Fruit fly (Drosophila melanogaster) whole organism, embryonic: ENCODE measurements around the gene CG18545.
A peak's percentile ranks its signal among the peaks of the same experiment; 100 is the strongest.

Experiments used
- ATbp ChIP-seq: fragments of 200-800 bp; sonication (Bioruptor generic); optimal IDR thresholded peaks from 2 replicates; lab custom pipeline; 2017; ENCODE audit warnings: missing biosample characterization, mild to moderate bottlenecking, missing genetic modification characterization, missing genetic modification reagents
- Adf1 ChIP-seq: fragments of 200-800 bp; sonication (Bioruptor generic); IDR thresholded peaks from 2 replicates; pipeline ENCODE4 v1.3.6; 2022; ENCODE audit warnings: missing biosample characterization, missing genetic modification characterization
- Atf-2 ChIP-seq: fragments of 200-800 bp; sonication (Bioruptor generic); optimal IDR thresholded peaks from 2 replicates; lab custom pipeline; 2016; ENCODE audit warnings: missing biosample characterization, missing genetic modification characterization
- Bgb ChIP-seq: fragments of 200-800 bp; sonication (Bioruptor generic); IDR thresholded peaks from 2 replicates; pipeline ENCODE4 v1.3.6; 2022; ENCODE audit warnings: missing biosample characterization, missing genetic modification characterization; ENCODE audit not compliant: partially characterized antibody
- Blimp-1 ChIP-seq: fragments of 200-800 bp; sonication (Bioruptor generic); optimal IDR thresholded peaks from 3 replicates; lab custom pipeline; 2018; ENCODE audit warnings: missing biosample characterization, missing genetic modification characterization, mild to moderate bottlenecking, moderate library complexity, missing genetic modification reagents
- CG10959 ChIP-seq: fragments of 200-800 bp; sonication (Bioruptor generic); IDR thresholded peaks from 2 replicates; pipeline ENCODE4 v1.3.6; 2022; ENCODE audit warnings: missing biosample characterization, missing genetic modification characterization
- CG11723 ChIP-seq: fragments of 200-800 bp; sonication (Bioruptor generic); optimal IDR thresholded peaks from 2 replicates; lab custom pipeline; 2017; ENCODE audit warnings: missing biosample characterization, mild to moderate bottlenecking, missing genetic modification characterization
- CG13624 ChIP-seq: fragments of 200-800 bp; sonication (Bioruptor generic); optimal IDR thresholded peaks from 2 replicates; lab custom pipeline; 2016; ENCODE audit warnings: missing biosample characterization, missing genetic modification characterization
- CG14965 ChIP-seq: fragments of 200-800 bp; sonication (Bioruptor generic); optimal IDR thresholded peaks from 2 replicates; lab custom pipeline; 2016; ENCODE audit warnings: missing biosample characterization, missing genetic modification characterization, borderline replicate concordance
- CG1647 ChIP-seq: fragments of 200-800 bp; sonication (Bioruptor generic); optimal IDR thresholded peaks from 3 replicates; lab custom pipeline; 2016; ENCODE audit warnings: missing biosample characterization, missing genetic modification characterization
- CG17612 ChIP-seq: fragments of 200-800 bp; sonication (Bioruptor generic); IDR thresholded peaks from 2 replicates; pipeline ENCODE4 v1.3.6; 2022; ENCODE audit warnings: missing biosample characterization, missing genetic modification characterization
- CG18599 ChIP-seq: fragments of 200-800 bp; sonication (Bioruptor generic); optimal IDR thresholded peaks from 3 replicates; lab custom pipeline; 2017; ENCODE audit warnings: missing biosample characterization, missing genetic modification characterization, mild to moderate bottlenecking, moderate library complexity, missing genetic modification reagents
- CG18619 ChIP-seq: fragments of 200-800 bp; sonication (Bioruptor generic); optimal IDR thresholded peaks from 3 replicates; lab custom pipeline; 2017; ENCODE audit warnings: missing biosample characterization, mild to moderate bottlenecking, missing genetic modification characterization
- CG2712 ChIP-seq: fragments of 200-800 bp; optimal IDR thresholded peaks from 3 replicates; lab custom pipeline; 2019; ENCODE audit warnings: missing biosample characterization, mild to moderate bottlenecking, missing genetic modification characterization, moderate library complexity
- CG30020 ChIP-seq: fragments of 200-800 bp; optimal IDR thresholded peaks from 2 replicates; lab custom pipeline; 2019; ENCODE audit warnings: missing biosample characterization, mild to moderate bottlenecking, missing genetic modification characterization, moderate library complexity
- CG32532 ChIP-seq: fragments of 200-800 bp; sonication (Bioruptor generic); IDR thresholded peaks from 2 replicates; pipeline ENCODE4 v1.3.6; 2022; ENCODE audit warnings: missing biosample characterization, missing genetic modification characterization
- CG6654 ChIP-seq: fragments of 200-800 bp; sonication (Bioruptor generic); optimal IDR thresholded peaks from 2 replicates; lab custom pipeline; 2017; ENCODE audit warnings: missing biosample characterization, mild to moderate bottlenecking, missing genetic modification characterization
- CG7928 ChIP-seq: fragments of 200-800 bp; sonication (Bioruptor generic); optimal IDR thresholded peaks from 2 replicates; lab custom pipeline; 2017; ENCODE audit warnings: missing biosample characterization, mild to moderate bottlenecking, missing genetic modification characterization
- CG8290 ChIP-seq, 3 experiments: fragments of 200-800 bp; sonication (Bioruptor generic); optimal IDR thresholded peaks; 2 replicates each; lab custom pipeline; 2016 to 2019; ENCODE audit warnings: missing biosample characterization in 3 of 3, missing genetic modification characterization in 3 of 3, mild to moderate bottlenecking in 2 of 3, moderate library complexity in 1 of 3
- CG8765 ChIP-seq: fragments of 200-800 bp; sonication (Bioruptor generic); IDR thresholded peaks from 2 replicates; pipeline ENCODE4 v1.3.6; 2022; ENCODE audit warnings: missing biosample characterization, missing genetic modification characterization
- CG9797 ChIP-seq: fragments of 200-800 bp; sonication (Bioruptor generic); optimal IDR thresholded peaks from 3 replicates; lab custom pipeline; 2018; ENCODE audit warnings: missing biosample characterization, mild to moderate bottlenecking, missing genetic modification characterization
- D ChIP-seq, 2 experiments: fragments of 200-800 bp in 1 of 2; fragments of >200 bp in 1 of 2; sonication (Bioruptor generic) in 1 of 2; optimal IDR thresholded peaks; 2 replicates in 1 of 2; 3 replicates in 1 of 2; lab custom pipeline; 2017; ENCODE audit warnings: mild to moderate bottlenecking in 1 of 2, missing biosample characterization in 1 of 2, missing genetic modification characterization in 1 of 2, missing genetic modification reagents in 1 of 2
- Dref ChIP-seq: fragments of 200-800 bp; sonication (Bioruptor generic); IDR thresholded peaks from 2 replicates; pipeline ENCODE4 v1.3.6; 2022; ENCODE audit warnings: missing biosample characterization, missing genetic modification characterization
- HHEX ChIP-seq: fragments of 200-800 bp; sonication (Bioruptor generic); optimal IDR thresholded peaks from 3 replicates; lab custom pipeline; 2017; ENCODE audit warnings: missing biosample characterization, mild to moderate bottlenecking, missing genetic modification characterization, missing genetic modification reagents
- Hr39 ChIP-seq: fragments of >200 bp; optimal IDR thresholded peaks from 2 replicates; lab custom pipeline; 2017
- Hr78 ChIP-seq, 2 experiments: fragments of 200-800 bp in 1 of 2; fragments of >200 bp in 1 of 2; sonication (Bioruptor generic) in 1 of 2; optimal IDR thresholded peaks; 2 replicates each; lab custom pipeline; 2017 to 2019; ENCODE audit warnings: missing biosample characterization in 2 of 2, missing genetic modification characterization in 2 of 2, mild to moderate bottlenecking in 1 of 2, moderate library complexity in 1 of 2
- Jarid2 ChIP-seq: fragments of 200-800 bp; sonication (Bioruptor generic); optimal IDR thresholded peaks from 3 replicates; lab custom pipeline; 2017; ENCODE audit warnings: mild to moderate bottlenecking, missing biosample characterization, missing genetic modification reagents, missing genetic modification characterization
- Kr ChIP-seq: fragments of 200-800 bp; sonication (Bioruptor generic); optimal IDR thresholded peaks from 2 replicates; lab custom pipeline; 2017; ENCODE audit warnings: missing biosample characterization, mild to moderate bottlenecking, missing genetic modification characterization
- MTF-1 ChIP-seq: fragments of 200-800 bp; sonication (Bioruptor generic); optimal IDR thresholded peaks from 2 replicates; lab custom pipeline; 2018; ENCODE audit warnings: missing biosample characterization, mild to moderate bottlenecking, missing genetic modification characterization, borderline replicate concordance
- Myb ChIP-seq: fragments of 200-800 bp; sonication (Bioruptor generic); optimal IDR thresholded peaks from 2 replicates; lab custom pipeline; 2016; ENCODE audit warnings: missing biosample characterization, missing genetic modification characterization
- Neu2 ChIP-seq: fragments of 200-800 bp; sonication (Bioruptor generic); optimal IDR thresholded peaks from 3 replicates; lab custom pipeline; 2016; ENCODE audit warnings: missing biosample characterization, missing genetic modification characterization, borderline replicate concordance
- Opbp ChIP-seq: fragments of 200-800 bp; sonication (Bioruptor generic); IDR thresholded peaks from 3 replicates; pipeline ENCODE4 v1.3.6; 2022; ENCODE audit warnings: missing biosample characterization, missing genetic modification characterization; ENCODE audit not compliant: partially characterized antibody
- Rfx ChIP-seq: fragments of 200-800 bp; sonication (Bioruptor generic); IDR thresholded peaks from 2 replicates; pipeline ENCODE4 v1.3.6; 2022; ENCODE audit warnings: missing biosample characterization, missing genetic modification characterization
- cato ChIP-seq: fragments of 200-800 bp; sonication (Bioruptor generic); optimal IDR thresholded peaks from 2 replicates; lab custom pipeline; 2016; ENCODE audit warnings: missing biosample characterization, missing genetic modification characterization, borderline replicate concordance
- dm ChIP-seq: fragments of 200-800 bp; sonication (Bioruptor generic); optimal IDR thresholded peaks from 3 replicates; lab custom pipeline; 2016; ENCODE audit warnings: missing biosample characterization, missing genetic modification characterization
- dpn ChIP-seq, 2 experiments: fragments of 200-800 bp; sonication (Bioruptor generic); optimal IDR thresholded peaks; 3 replicates each; lab custom pipeline; 2016; ENCODE audit warnings: missing biosample characterization in 2 of 2, missing genetic modification characterization in 2 of 2
- dysf ChIP-seq: fragments of 200-800 bp; sonication (Bioruptor generic); IDR thresholded peaks from 3 replicates; pipeline ENCODE4 v1.3.6; 2022; ENCODE audit warnings: missing biosample characterization, missing genetic modification characterization
- gem ChIP-seq: fragments of 200-800 bp; sonication (Bioruptor generic); optimal IDR thresholded peaks from 2 replicates; lab custom pipeline; 2019; ENCODE audit warnings: missing biosample characterization, mild to moderate bottlenecking, missing genetic modification characterization, moderate library complexity
- gsb-n ChIP-seq: fragments of 200-800 bp; sonication (Bioruptor generic); optimal IDR thresholded peaks from 3 replicates; lab custom pipeline; 2018; ENCODE audit warnings: missing biosample characterization, mild to moderate bottlenecking, missing genetic modification characterization
- lilli ChIP-seq: fragments of 200-800 bp; sonication (Bioruptor generic); optimal IDR thresholded peaks from 3 replicates; lab custom pipeline; 2016; ENCODE audit warnings: missing biosample characterization, missing genetic modification characterization
- nau ChIP-seq: fragments of 200-800 bp; sonication (Bioruptor generic); optimal IDR thresholded peaks from 3 replicates; lab custom pipeline; 2017; ENCODE audit warnings: missing biosample characterization, mild to moderate bottlenecking, missing genetic modification characterization, missing genetic modification reagents
- sc ChIP-seq, 3 experiments: fragments of >200 bp in 2 of 3; fragments of 200-800 bp in 1 of 3; sonication (Bioruptor generic) in 1 of 3; optimal IDR thresholded peaks; 2 replicates in 2 of 3; 3 replicates in 1 of 3; lab custom pipeline; 2017; ENCODE audit warnings: mild to moderate bottlenecking in 1 of 3, missing biosample characterization in 1 of 3, missing genetic modification characterization in 1 of 3, missing genetic modification reagents in 1 of 3
- seq ChIP-seq: fragments of 200-800 bp; sonication (Bioruptor generic); IDR thresholded peaks from 2 replicates; pipeline ENCODE4 v1.3.6; 2022; ENCODE audit warnings: missing biosample characterization, missing genetic modification characterization
- usp ChIP-seq: fragments of >200 bp; optimal IDR thresholded peaks from 2 replicates; lab custom pipeline; 2017; ENCODE audit warnings: missing biosample characterization, missing genetic modification characterization
- yki ChIP-seq: fragments of >200 bp; optimal IDR thresholded peaks from 3 replicates; lab custom pipeline; 2018
- zen2 ChIP-seq: fragments of 200-800 bp; sonication (Bioruptor generic); IDR thresholded peaks from 3 replicates; pipeline ENCODE4 v1.3.6; 2022; ENCODE audit warnings: missing biosample characterization, missing genetic modification characterization; ENCODE audit not compliant: partially characterized antibody
- zfh1 ChIP-seq: fragments of 200-800 bp; sonication (Bioruptor generic); IDR thresholded peaks from 3 replicates; pipeline ENCODE4 v1.3.6; 2022; ENCODE audit warnings: missing biosample characterization, missing genetic modification characterization

The CG18545 gene

DNA sequence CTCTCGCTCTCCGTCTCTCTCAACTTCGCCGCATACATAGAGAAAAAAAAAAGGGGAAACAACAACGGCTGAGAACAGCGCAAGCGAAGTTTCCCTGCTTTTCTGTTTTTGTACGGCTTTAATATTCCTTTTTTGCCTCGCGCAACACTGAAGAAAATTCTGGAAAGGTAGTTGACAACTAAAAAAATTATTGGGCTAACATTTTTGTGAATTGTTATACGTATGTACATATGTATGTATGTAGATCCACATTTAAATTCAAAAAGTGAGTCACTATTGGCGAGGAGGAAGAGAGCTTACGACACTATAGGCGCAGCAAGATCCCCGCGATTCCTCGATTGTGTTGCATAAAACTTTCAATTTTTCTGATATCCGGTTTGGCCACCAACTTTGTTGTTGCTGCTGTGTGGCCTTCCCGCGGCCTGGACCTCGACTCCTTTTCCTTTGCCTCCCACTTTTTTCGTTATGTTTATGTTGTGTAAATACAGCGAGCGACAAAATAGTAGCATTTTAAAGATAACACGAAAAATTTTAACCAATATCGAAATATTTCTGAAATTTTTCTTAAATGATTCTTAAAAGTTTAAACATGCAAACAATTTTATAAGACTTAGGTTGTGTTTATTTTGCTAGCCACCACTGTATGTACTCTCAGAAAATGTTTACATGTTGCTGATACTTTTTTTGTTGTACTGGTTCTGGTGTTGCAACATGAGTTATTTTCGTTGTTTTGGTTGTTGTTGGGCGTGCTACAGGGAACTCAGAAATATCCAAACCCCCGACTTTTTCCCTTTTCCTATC is 16.0 kb downstream of the CG18545 start (continued):
- TF ChIP-seq CG18619 (peak; percentile 77), cato (GFP tag; lab: Kevin White, UChicago) (peak; percentile 38), zfh1 (GFP tag; lab: Robert Waterston, UW) (no peak), CG7928 (GFP tag; lab: Kevin White, UChicago) (peak; percentile 40), Opbp (no peak), CG10959 (GFP tag; lab: Robert Waterston, UW) (no peak), dm (peak; percentile 64), gem (peak; percentile 90), CG8290 (GFP tag; optimal IDR thresholded peaks at IDR 0.05; lab: Kevin White, UChicago) (peak; percentile 55), CG8290 (tag; optimal IDR thresholded peaks at IDR 0.05; lab: Kevin White, UChicago) (peak in 1 of 2 experiments; percentile 36), CG13624 (GFP tag; lab: Kevin White, UChicago) (peak; percentile 70), CG11723 (peak; percentile 38), usp (no peak), CG2712 (tag; lab: Kevin White, UChicago) (peak; percentile 87), CG18599 (GFP tag; lab: Kevin White, UChicago) (peak; percentile 90), CG1647 (GFP tag; lab: Kevin White, UChicago) (peak; percentile 29), CG32532 (GFP tag; lab: Robert Waterston, UW) (no peak), MTF-1 (GFP tag; lab: Kevin White, UChicago) (peak; percentile 23), zen2 (GFP tag; lab: Robert Waterston, UW) (no peak), D (optimal IDR thresholded peaks at IDR 0.05; lab: Kevin White, UChicago) (no peak), D (GFP tag; optimal IDR thresholded peaks at IDR 0.05; lab: Kevin White, UChicago) (peak; percentile 67), Rfx (GFP tag; lab: Robert Waterston, UW) (no peak), lilli (GFP tag; lab: Kevin White, UChicago) (peak; percentile 83), Adf1 (GFP tag; lab: Robert Waterston, UW) (no peak), Hr39 (lab: Kevin White, UChicago) (no peak), CG30020 (peak; percentile 25), ATbp (GFP tag; lab: Kevin White, UChicago) (peak; percentile 68), CG17612 (no peak), Blimp-1 (GFP tag; lab: Kevin White, UChicago) (peak; percentile 77), CG8765 (no peak), nau (no peak), gsb-n (tag; lab: Kevin White, UChicago) (peak; percentile 87), Atf-2 (peak; percentile 77), Jarid2 (GFP tag; lab: Kevin White, UChicago) (peak; percentile 15), Kr (no peak), sc (optimal IDR thresholded peaks at IDR 0.05; lab: Kevin White, UChicago) (no peak), sc (GFP tag; optimal IDR thresholded peaks at IDR 0.05; lab: Kevin White, UChicago) (peak; percentile 82), CG14965 (peak; percentile 49), yki (lab: Kevin White, UChicago) (peak; percentile 62), Dref (no peak), HHEX (GFP tag; lab: Kevin White, UChicago) (peak; percentile 77), CG9797 (GFP tag; lab: Kevin White, UChicago) (peak; percentile 13), Neu2 (GFP tag; lab: Kevin White, UChicago) (peak; percentile 15), seq (GFP tag; lab: Robert Waterston, UW) (no peak), dysf (GFP tag; lab: Robert Waterston, UW) (no peak), dpn (GFP tag; optimal IDR thresholded peaks at IDR 0.05; lab: Kevin White, UChicago) (peak; percentile 68 to 73), Hr78 (GFP tag; optimal IDR thresholded peaks at IDR 0.05; lab: Kevin White, UChicago) (no peak), Myb (GFP tag; lab: Kevin White, UChicago) (peak; percentile 55), CG6654 (GFP tag; lab: Kevin White, UChicago) (peak; percentile 22), Bgb (GFP tag; lab: Robert Waterston, UW) (no peak)
